Worm (Caenorhabditis elegans) whole organism, L3 larva: Measurements from ENCODE around the gene cyp-13A6.

Source experiments
- R02D3.7 ChIP-seq: fragments of 150-350 bp; optimal IDR thresholded peaks from 2 replicates; lab custom pipeline; 2014; ENCODE audit warnings: missing biosample characterization, missing genetic modification characterization
- ZK546.5 ChIP-seq: sonication (generic microtip); optimal IDR thresholded peaks from 2 replicates; lab custom pipeline; 2017; ENCODE audit warnings: missing biosample characterization, missing genetic modification characterization
- ama-1 ChIP-seq: fragments of 150-350 bp; optimal IDR thresholded peaks from 2 replicates; lab custom pipeline; 2018
- ceh-28 ChIP-seq: fragments of 150-350 bp; optimal IDR thresholded peaks from 2 replicates; lab custom pipeline; 2014; ENCODE audit warnings: missing biosample characterization, missing genetic modification reagents, missing genetic modification characterization
- ceh-82 ChIP-seq: fragments of 150-350 bp; optimal IDR thresholded peaks from 2 replicates; lab custom pipeline; 2014; ENCODE audit warnings: missing biosample characterization, missing genetic modification characterization
- ceh-9 ChIP-seq: sonication (generic microtip); optimal IDR thresholded peaks from 2 replicates; lab custom pipeline; 2018; ENCODE audit warnings: missing biosample characterization, missing genetic modification characterization
- daf-12 ChIP-seq: fragments of 150-350 bp; optimal IDR thresholded peaks from 2 replicates; lab custom pipeline; 2014; ENCODE audit warnings: missing biosample characterization, missing genetic modification reagents, missing genetic modification characterization
- egl-5 ChIP-seq: fragments of 150-350 bp; optimal IDR thresholded peaks from 2 replicates; lab custom pipeline; 2017; ENCODE audit warnings: missing biosample characterization, missing genetic modification reagents, missing genetic modification characterization, inconsistent platforms
- elt-1 ChIP-seq: fragments of 150-350 bp; optimal IDR thresholded peaks from 2 replicates; lab custom pipeline; 2014; ENCODE audit warnings: missing biosample characterization, missing genetic modification characterization
- elt-2 ChIP-seq: sonication (generic microtip); optimal IDR thresholded peaks from 2 replicates; lab custom pipeline; 2016; ENCODE audit warnings: missing genetic modification reagents, mild to moderate bottlenecking, missing genetic modification characterization, missing compliant biosample characterization
- fkh-10 ChIP-seq: sonication (generic microtip); optimal IDR thresholded peaks from 2 replicates; lab custom pipeline; 2017; ENCODE audit warnings: missing biosample characterization, missing genetic modification reagents, missing genetic modification characterization
- hmg-11 ChIP-seq: sonication (generic microtip); optimal IDR thresholded peaks from 2 replicates; lab custom pipeline; 2016; ENCODE audit warnings: missing genetic modification characterization, missing compliant biosample characterization
- jun-1 ChIP-seq: fragments of 150-350 bp; optimal IDR thresholded peaks from 2 replicates; lab custom pipeline; 2014; ENCODE audit warnings: missing biosample characterization, missing genetic modification reagents, missing genetic modification characterization
- lin-15B ChIP-seq: fragments of 150-350 bp; optimal IDR thresholded peaks from 2 replicates; lab custom pipeline; 2014; ENCODE audit warnings: missing biosample characterization, missing genetic modification characterization
- lin-39 ChIP-seq: fragments of 150-350 bp; optimal IDR thresholded peaks from 2 replicates; lab custom pipeline; 2018; ENCODE audit warnings: missing biosample characterization, missing genetic modification reagents, missing genetic modification characterization
- nfya-1 ChIP-seq: sonication (generic microtip); optimal IDR thresholded peaks from 2 replicates; lab custom pipeline; 2017; ENCODE audit warnings: missing genetic modification characterization, mild to moderate bottlenecking, missing compliant biosample characterization, antibody characterized with exemption, moderate library complexity; ENCODE audit not compliant: insufficient read depth
- nhr-23 ChIP-seq: fragments of 150-350 bp; optimal IDR thresholded peaks from 2 replicates; lab custom pipeline; 2014; ENCODE audit warnings: missing biosample characterization, missing genetic modification reagents, missing genetic modification characterization
- nhr-237 ChIP-seq: fragments of 150-350 bp; optimal IDR thresholded peaks from 2 replicates; lab custom pipeline; 2014; ENCODE audit warnings: missing biosample characterization, missing genetic modification characterization
- nhr-28 ChIP-seq: fragments of 150-350 bp; optimal IDR thresholded peaks from 2 replicates; lab custom pipeline; 2014; ENCODE audit warnings: missing biosample characterization, missing genetic modification characterization
- nhr-43 ChIP-seq: sonication (generic microtip); optimal IDR thresholded peaks from 2 replicates; lab custom pipeline; 2016; ENCODE audit warnings: mild to moderate bottlenecking, missing genetic modification characterization, missing compliant biosample characterization; ENCODE audit not compliant: poor library complexity, severe bottlenecking
- nhr-77 ChIP-seq: fragments of 150-350 bp; optimal IDR thresholded peaks from 2 replicates; lab custom pipeline; 2014; ENCODE audit warnings: missing biosample characterization, missing genetic modification characterization
- pqm-1 ChIP-seq: fragments of 150-350 bp; optimal IDR thresholded peaks from 2 replicates; lab custom pipeline; 2017; ENCODE audit warnings: missing biosample characterization, missing genetic modification characterization, inconsistent platforms
- tbx-2 ChIP-seq: sonication (generic microtip); optimal IDR thresholded peaks from 2 replicates; lab custom pipeline; 2016; ENCODE audit warnings: mild to moderate bottlenecking, missing genetic modification characterization, missing compliant biosample characterization
- unc-62 ChIP-seq: fragments of 150-350 bp; sonication (generic microtip); optimal IDR thresholded peaks from 4 replicates; lab custom pipeline; 2014; ENCODE audit warnings: missing biosample characterization, missing genetic modification reagents, missing genetic modification characterization
- ztf-11 ChIP-seq: fragments of 150-350 bp; optimal IDR thresholded peaks from 2 replicates; lab custom pipeline; 2014; ENCODE audit warnings: missing biosample characterization, missing genetic modification characterization

cyp-13A6 gene

ce11 chrII:9753730-9754129, 48.9 kb downstream of the cyp-13A6 start, which contains the start of gene ZK1321.1:
Gene ZK1321.1 (plus strand): TSS chrII:9754030.
- TF ChIP-seq lin-39 (no peak), ZK546.5 (no peak), ama-1 (lab: Kevin White, UChicago) (no peak), tbx-2 (tag; lab: Kevin White, UChicago) (no peak), nhr-77 (tag; lab: Kevin White, UChicago) (no peak), nfya-1 (tag; lab: Kevin White, UChicago) (no peak), ceh-82 (tag; lab: Kevin White, UChicago) (no peak), daf-12 (tag; lab: Kevin White, UChicago) (no peak), pqm-1 (no peak), fkh-10 (no peak), nhr-237 (tag; lab: Kevin White, UChicago) (no peak), nhr-28 (tag; lab: Kevin White, UChicago) (no peak), ztf-11 (tag; lab: Kevin White, UChicago) (no peak), ceh-9 (tag; lab: Kevin White, UChicago) (no peak)

ce11 chrII:9753056-9753455, 49.6 kb downstream of the cyp-13A6 start, which contains the start of gene Y53C12B.7:
Gene Y53C12B.7 (minus strand): TSS chrII:9753218.
- TF ChIP-seq elt-2 (tag; lab: Kevin White, UChicago): no peak
- no peak for TF ChIP-seq fkh-10
- no peak for TF ChIP-seq tbx-2 (tag; lab: Kevin White, UChicago)
- TF ChIP-seq jun-1 (tag; lab: Kevin White, UChicago): no peak
- no peak for TF ChIP-seq egl-5 (tag; lab: Kevin White, UChicago)
- TF ChIP-seq elt-1 (tag; lab: Kevin White, UChicago): no peak
- no peak for TF ChIP-seq ZK546.5
- no peak for TF ChIP-seq R02D3.7 (tag; lab: Kevin White, UChicago)
- TF ChIP-seq ceh-28 (tag; lab: Kevin White, UChicago): no peak

ce11 chrII:9752278-9752677, 50.3 kb downstream of the cyp-13A6 start:
- TF ChIP-seq unc-62 (GFP tag; lab: Kevin White, UChicago): no peak
- no peak for TF ChIP-seq nhr-28 (tag; lab: Kevin White, UChicago)
- TF ChIP-seq nhr-43 (tag; lab: Kevin White, UChicago): peak; percentile 81
- no peak for TF ChIP-seq ceh-9 (tag; lab: Kevin White, UChicago)
- no peak for TF ChIP-seq lin-15B
- TF ChIP-seq hmg-11 (tag; lab: Kevin White, UChicago): no peak
- no peak for TF ChIP-seq lin-39
- no peak for TF ChIP-seq elt-2 (tag; lab: Kevin White, UChicago)
- peak; percentile 71 for TF ChIP-seq nhr-23
